Fruit fly (Drosophila melanogaster): ENCODE measurements around the gene fred.

DNA sequence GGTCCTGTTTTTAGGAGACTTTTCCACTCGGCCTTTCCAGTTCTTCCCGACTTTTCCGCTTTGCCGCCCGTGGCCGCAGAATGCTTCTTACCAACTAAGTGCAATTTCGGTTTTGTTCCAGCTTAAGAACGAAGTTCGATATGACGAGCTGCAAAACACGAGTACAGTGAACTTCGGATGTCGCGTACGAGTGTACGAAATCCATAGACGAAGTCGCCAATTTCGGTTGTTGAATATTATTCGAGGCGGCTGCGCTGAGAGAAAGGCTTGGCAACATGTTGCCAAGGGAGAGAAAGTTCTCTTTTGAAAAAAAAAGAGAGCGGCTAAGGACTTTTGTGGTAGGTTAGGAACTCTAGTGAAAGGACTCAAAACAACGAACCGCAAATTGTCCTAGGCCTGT, at the start of gene fred:
- no peak for TF ChIP-seq EcR (GFP tag; optimal IDR thresholded peaks at IDR 0.05)
- TF ChIP-seq CG12605 (GFP tag; IDR thresholded peaks at IDR 0.05): no peak
- no peak for TF ChIP-seq fd96Ca (GFP tag; IDR thresholded peaks at IDR 0.05)
- no peak for TF ChIP-seq CG10348 (GFP tag; IDR thresholded peaks at IDR 0.05)
- TF ChIP-seq D1 (tag; optimal IDR thresholded peaks at IDR 0.05): no peak
- no peak for TF ChIP-seq Ets98B (GFP tag; IDR thresholded peaks at IDR 0.05)
- TF ChIP-seq CG15710 (tag; optimal IDR thresholded peaks at IDR 0.05): no peak
- no peak for TF ChIP-seq gl (tag; optimal IDR thresholded peaks at IDR 0.05)
- TF ChIP-seq CG8301 (tag; optimal IDR thresholded peaks at IDR 0.05): no peak
- TF ChIP-seq Snoo (tag; optimal IDR thresholded peaks at IDR 0.05): no peak
- no peak for TF ChIP-seq CG32121 (GFP tag; IDR thresholded peaks at IDR 0.05)
- no peak for TF ChIP-seq CG8159 (tag; optimal IDR thresholded peaks at IDR 0.05)
- TF ChIP-seq Pif1A (GFP tag; optimal IDR thresholded peaks at IDR 0.05): no peak
